Worm (Caenorhabditis elegans) whole organism, late embryonic: ENCODE results near the gene elpc-3.
A peak's percentile ranks its signal among the peaks of the same experiment; 100 is the strongest.

Experiments used
- C08G9.2 ChIP-seq: sonication (generic microtip); optimal IDR thresholded peaks from 2 replicates; lab custom pipeline; 2016; ENCODE audit warnings: mild to moderate bottlenecking, missing genetic modification characterization, moderate library complexity, missing compliant biosample characterization
- T23F11.4 ChIP-seq: fragments of 200-800 bp; sonication (Bioruptor generic); optimal IDR thresholded peaks from 2 replicates; lab custom pipeline; 2018; ENCODE audit warnings: mild to moderate bottlenecking, missing genetic modification characterization, missing compliant biosample characterization
- ahr-1 ChIP-seq: sonication (generic microtip); optimal IDR thresholded peaks from 2 replicates; lab custom pipeline; 2016; ENCODE audit warnings: missing genetic modification characterization, missing compliant biosample characterization
- ama-1 ChIP-seq: fragments of 150-350 bp; optimal IDR thresholded peaks from 2 replicates; lab custom pipeline; 2014
- ceh-14 ChIP-seq: sonication (generic microtip); optimal IDR thresholded peaks from 2 replicates; lab custom pipeline; 2016; ENCODE audit warnings: missing genotype, missing genetic modification characterization, missing compliant biosample characterization
- ceh-19 ChIP-seq: fragments of 200-800 bp; sonication (Bioruptor generic); optimal IDR thresholded peaks from 2 replicates; lab custom pipeline; 2018; ENCODE audit warnings: mild to moderate bottlenecking, missing genetic modification characterization, missing compliant biosample characterization
- ceh-2 ChIP-seq: sonication (generic microtip); optimal IDR thresholded peaks from 2 replicates; lab custom pipeline; 2016; ENCODE audit warnings: missing genotype, missing genetic modification characterization, missing compliant biosample characterization
- ceh-24 ChIP-seq: sonication (generic microtip); optimal IDR thresholded peaks from 2 replicates; lab custom pipeline; 2016; ENCODE audit warnings: mild to moderate bottlenecking, missing genetic modification characterization, missing compliant biosample characterization
- ceh-30 ChIP-seq: fragments of 150-350 bp; optimal IDR thresholded peaks from 2 replicates; lab custom pipeline; 2014; ENCODE audit warnings: missing biosample characterization, missing genetic modification characterization
- ceh-45 ChIP-seq: fragments of 200-800 bp; sonication (Bioruptor generic); IDR thresholded peaks from 2 replicates; pipeline ENCODE4 v1.3.6; 2022; ENCODE audit warnings: missing genetic modification reagents, missing genetic modification characterization, missing compliant biosample characterization
- ceh-9 ChIP-seq: sonication (generic microtip); optimal IDR thresholded peaks from 2 replicates; lab custom pipeline; 2016; ENCODE audit warnings: mild to moderate bottlenecking, missing genetic modification characterization, inconsistent platforms, missing compliant biosample characterization
- che-1 ChIP-seq: sonication (generic microtip); optimal IDR thresholded peaks from 2 replicates; lab custom pipeline; 2016; ENCODE audit warnings: mild to moderate bottlenecking, missing genetic modification characterization, missing compliant biosample characterization
- dmd-4 ChIP-seq: sonication (generic microtip); optimal IDR thresholded peaks from 2 replicates; lab custom pipeline; 2016; ENCODE audit warnings: borderline replicate concordance, missing genetic modification characterization, missing compliant biosample characterization
- elt-2 ChIP-seq: sonication (generic microtip); optimal IDR thresholded peaks from 2 replicates; lab custom pipeline; 2016; ENCODE audit warnings: missing genetic modification reagents, missing genetic modification characterization, missing compliant biosample characterization
- elt-4 ChIP-seq: sonication (generic microtip); optimal IDR thresholded peaks from 2 replicates; lab custom pipeline; 2016; ENCODE audit warnings: missing genetic modification characterization, missing compliant biosample characterization
- fkh-10 ChIP-seq: fragments of 150-350 bp; optimal IDR thresholded peaks from 2 replicates; lab custom pipeline; 2014; ENCODE audit warnings: missing biosample characterization, missing genetic modification reagents, missing genetic modification characterization
- fkh-6 ChIP-seq: sonication (generic microtip); optimal IDR thresholded peaks from 2 replicates; lab custom pipeline; 2016; ENCODE audit warnings: missing genetic modification characterization, missing compliant biosample characterization
- hlh-6 ChIP-seq: sonication (generic microtip); optimal IDR thresholded peaks from 2 replicates; lab custom pipeline; 2016; ENCODE audit warnings: missing genotype, missing genetic modification characterization, missing compliant biosample characterization
- lim-6 ChIP-seq: sonication (generic microtip); optimal IDR thresholded peaks from 2 replicates; lab custom pipeline; 2016; ENCODE audit warnings: missing genetic modification characterization, missing compliant biosample characterization
- mec-3 ChIP-seq: sonication (generic microtip); optimal IDR thresholded peaks from 2 replicates; lab custom pipeline; 2016; ENCODE audit warnings: borderline replicate concordance, missing genetic modification characterization, missing compliant biosample characterization
- nhr-232 ChIP-seq: sonication (generic microtip); optimal IDR thresholded peaks from 2 replicates; lab custom pipeline; 2016; ENCODE audit warnings: missing genetic modification characterization, missing compliant biosample characterization
- npax-4 ChIP-seq: sonication (generic microtip); optimal IDR thresholded peaks from 2 replicates; lab custom pipeline; 2016; ENCODE audit warnings: missing genetic modification characterization, missing compliant biosample characterization
- odd-2 ChIP-seq: sonication (generic microtip); optimal IDR thresholded peaks from 2 replicates; lab custom pipeline; 2017; ENCODE audit warnings: antibody characterized with exemption, mild to moderate bottlenecking, missing genetic modification characterization, missing compliant biosample characterization
- pha-2 ChIP-seq: sonication (generic microtip); optimal IDR thresholded peaks from 2 replicates; lab custom pipeline; 2017; ENCODE audit warnings: mild to moderate bottlenecking, missing genetic modification characterization, missing compliant biosample characterization
- pros-1 ChIP-seq: fragments of 150-350 bp; optimal IDR thresholded peaks from 2 replicates; lab custom pipeline; 2014; ENCODE audit warnings: missing biosample characterization, missing genetic modification reagents, missing genetic modification characterization
- ref-2 ChIP-seq: sonication (generic microtip); optimal IDR thresholded peaks from 2 replicates; lab custom pipeline; 2016; ENCODE audit warnings: missing genetic modification characterization, missing compliant biosample characterization
- sdc-2 ChIP-seq: sonication (generic microtip); optimal IDR thresholded peaks from 2 replicates; lab custom pipeline; 2016; ENCODE audit warnings: missing genotype, missing genetic modification characterization, missing compliant biosample characterization
- sox-2 ChIP-seq: fragments of 200-800 bp; sonication (Bioruptor generic); IDR thresholded peaks from 2 replicates; pipeline ENCODE4 v1.3.6; 2022; ENCODE audit warnings: missing genetic modification reagents, missing genetic modification characterization, missing compliant biosample characterization
- sox-4 ChIP-seq: sonication (generic microtip); optimal IDR thresholded peaks from 2 replicates; lab custom pipeline; 2017; ENCODE audit warnings: mild to moderate bottlenecking, missing genetic modification characterization, inconsistent platforms, missing compliant biosample characterization
- syd-9 ChIP-seq: sonication (generic microtip); optimal IDR thresholded peaks from 2 replicates; lab custom pipeline; 2016; ENCODE audit warnings: mild to moderate bottlenecking, missing genetic modification characterization, moderate library complexity, missing compliant biosample characterization
- unc-42 ChIP-seq: sonication (generic microtip); optimal IDR thresholded peaks from 2 replicates; lab custom pipeline; 2016; ENCODE audit warnings: missing genotype, missing genetic modification characterization, missing compliant biosample characterization
- unc-86 ChIP-seq: sonication (generic microtip); optimal IDR thresholded peaks from 2 replicates; lab custom pipeline; 2016; ENCODE audit warnings: missing genetic modification characterization, missing compliant biosample characterization
- ztf-16 ChIP-seq: sonication (generic microtip); optimal IDR thresholded peaks from 2 replicates; lab custom pipeline; 2017; ENCODE audit warnings: missing genetic modification characterization, missing compliant biosample characterization

elpc-3 gene

DNA sequence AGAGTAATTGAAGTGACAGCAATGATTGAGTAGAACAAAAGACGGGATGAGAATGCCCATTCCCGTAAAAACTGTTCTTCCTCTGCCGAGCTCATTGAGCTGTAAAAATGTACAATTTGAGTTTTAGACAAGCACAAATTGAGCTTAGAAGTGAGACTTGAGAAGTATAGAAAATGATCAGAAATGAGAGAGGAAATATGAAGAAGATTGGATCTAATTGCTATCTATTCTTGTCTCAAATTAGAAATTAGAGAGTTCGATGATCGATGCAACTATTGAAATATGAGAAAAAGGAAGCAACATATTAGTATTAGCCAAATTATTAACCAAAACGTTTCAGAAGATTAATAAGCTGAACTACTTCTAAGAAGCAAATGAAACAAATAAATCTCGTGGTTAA, 11.1 kb downstream of the elpc-3 start, which contains the start of gene ZK863.1:
TSS of gene ZK863.1 (minus strand) at position 101 of the 400 bp plus-strand sequence.
- TF ChIP-seq unc-42 (no peak), ceh-2 (tag; lab: Kevin White, UChicago) (no peak)

ce11 chrV:12167653-12168052, 13.6 kb downstream of the elpc-3 start, which contains the start of gene col-37:
col-37 (minus strand) TSS chrV:12167753.
- no peak for TF ChIP-seq che-1
- TF ChIP-seq ahr-1 (tag; lab: Kevin White, UChicago), result no peak
- TF ChIP-seq ztf-16 (tag; lab: Kevin White, UChicago), result no peak
- TF ChIP-seq unc-86 (tag; lab: Kevin White, UChicago), result no peak
- no peak for TF ChIP-seq elt-2 (tag; lab: Kevin White, UChicago)
- no peak for TF ChIP-seq ceh-19 (GFP tag; lab: Kevin White, UChicago)
- no peak for TF ChIP-seq mec-3 (tag; lab: Kevin White, UChicago)
- TF ChIP-seq pha-2 (tag; lab: Kevin White, UChicago), result no peak
- TF ChIP-seq fkh-10 (GFP tag; lab: Kevin White, UChicago), result no peak
- no peak for TF ChIP-seq sox-2 (GFP tag; lab: Robert Waterston, UW)
- TF ChIP-seq C08G9.2 (tag; lab: Kevin White, UChicago), result no peak
- no peak for TF ChIP-seq pros-1 (tag; lab: Kevin White, UChicago)
- no peak for TF ChIP-seq syd-9 (tag; lab: Kevin White, UChicago)
- no peak for TF ChIP-seq unc-42
- no peak for TF ChIP-seq odd-2 (tag; lab: Kevin White, UChicago)
- no peak for TF ChIP-seq ceh-24 (tag; lab: Kevin White, UChicago)
- no peak for TF ChIP-seq ama-1
- TF ChIP-seq sdc-2, result no peak
- TF ChIP-seq, all 69 proteins: peak for 0

ce11 chrV:12167031-12167430, 14.2 kb downstream of the elpc-3 start:
- TF ChIP-seq ceh-30 (tag; lab: Kevin White, UChicago) (no peak), mec-3 (tag; lab: Kevin White, UChicago) (peak; percentile 33), C08G9.2 (tag; lab: Kevin White, UChicago) (peak; percentile 32), dmd-4 (peak; percentile 9), elt-4 (peak; percentile 18), npax-4 (tag; lab: Kevin White, UChicago) (no peak)

- TF ChIP-seq C08G9.2 (tag; lab: Kevin White, UChicago), result no peak
- TF ChIP-seq T23F11.4 (GFP tag; lab: Kevin White, UChicago), result no peak
- TF ChIP-seq ceh-14 (tag; lab: Kevin White, UChicago), result no peak
- TF ChIP-seq elt-2 (tag; lab: Kevin White, UChicago), result no peak
- TF ChIP-seq ceh-45 (GFP tag; lab: Robert Waterston, UW), result no peak
- no peak for TF ChIP-seq unc-86 (tag; lab: Kevin White, UChicago)
- TF ChIP-seq lim-6 (tag; lab: Kevin White, UChicago), result no peak
- TF ChIP-seq sox-4, result no peak
- no peak for TF ChIP-seq hlh-6
- no peak for TF ChIP-seq ceh-9 (tag; lab: Kevin White, UChicago)
- TF ChIP-seq ceh-24 (tag; lab: Kevin White, UChicago), result no peak
- TF ChIP-seq ref-2 (tag; lab: Kevin White, UChicago), result no peak
- no peak for TF ChIP-seq nhr-232 (tag; lab: Kevin White, UChicago)
These were observed 18.3 kb downstream of the elpc-3 start, which contains the start of gene srj-4 for ce11 chrV:12162906-12163305. srj-4 (plus strand) TSS chrV:12163206.

DNA sequence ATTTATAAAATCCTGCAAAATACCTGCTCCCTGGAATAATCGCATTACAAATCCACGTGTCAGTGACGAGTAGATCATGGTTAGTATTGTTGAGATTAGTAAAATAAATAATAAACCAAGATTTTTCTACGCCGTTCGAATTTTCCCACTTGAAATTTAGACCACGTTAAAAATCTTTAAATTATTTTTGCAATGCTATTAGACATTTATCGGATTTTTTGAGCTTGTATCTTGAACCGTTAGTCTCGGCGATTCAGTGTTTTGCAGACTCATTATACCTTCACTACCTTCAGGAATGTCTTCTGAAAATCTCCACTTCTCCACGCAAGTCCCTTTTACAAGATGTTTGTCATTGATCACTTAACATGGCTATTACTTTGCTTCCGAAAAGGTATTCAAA, 19.0 kb downstream of the elpc-3 start, which contains the start of gene C27A7.5:
TSS of gene C27A7.5 (minus strand) at position 101 of the 400 bp plus-strand sequence.
- TF ChIP-seq fkh-6 (tag; lab: Kevin White, UChicago), result no peak
- no peak for TF ChIP-seq ama-1
